Worm (Caenorhabditis elegans) whole organism, L4 larva: ENCODE data around the gene exl-1.
A peak's percentile ranks its signal among the peaks of the same experiment; 100 is the strongest.

Source experiments
- F10B5.3 ChIP-seq: sonication (generic microtip); optimal IDR thresholded peaks from 2 replicates; lab custom pipeline; 2016; ENCODE audit warnings: mild to moderate bottlenecking, missing genetic modification characterization, missing compliant biosample characterization
- F26F4.8 ChIP-seq: fragments of 200-800 bp; sonication (Bioruptor generic); conservative IDR thresholded peaks from 2 replicates; pipeline ENCODE4 v1.3.6; 2022; ENCODE audit warnings: missing genetic modification characterization, missing compliant biosample characterization
- F37D6.2 ChIP-seq: sonication (generic microtip); optimal IDR thresholded peaks from 2 replicates; lab custom pipeline; 2016; ENCODE audit warnings: mild to moderate bottlenecking, missing genetic modification characterization, missing compliant biosample characterization
- R02D3.7 ChIP-seq: fragments of 150-350 bp; sonication (generic microtip); optimal IDR thresholded peaks from 3 replicates; lab custom pipeline; 2014; ENCODE audit warnings: missing biosample characterization, missing genetic modification characterization
- T20F7.1 ChIP-seq: fragments of 200-800 bp; sonication (Bioruptor generic); optimal IDR thresholded peaks from 2 replicates; lab custom pipeline; 2018; ENCODE audit warnings: mild to moderate bottlenecking, missing genetic modification characterization, missing compliant biosample characterization
- Y48G9A.11 ChIP-seq: fragments of 200-800 bp; sonication (Bioruptor generic); IDR thresholded peaks from 2 replicates; pipeline ENCODE4 v1.3.6; 2022; ENCODE audit warnings: missing genetic modification reagents, missing genetic modification characterization, missing compliant biosample characterization
- Y5F2A.4 ChIP-seq: fragments of 200-800 bp; sonication (Bioruptor generic); optimal IDR thresholded peaks from 2 replicates; lab custom pipeline; 2018; ENCODE audit warnings: mild to moderate bottlenecking, missing genetic modification characterization, missing compliant biosample characterization
- Y75B8A.6 ChIP-seq: fragments of 200-800 bp; sonication (Bioruptor generic); IDR thresholded peaks from 2 replicates; pipeline ENCODE4 v1.3.6; 2022; ENCODE audit warnings: missing genetic modification reagents, missing genetic modification characterization, missing compliant biosample characterization
- ZK337.2 ChIP-seq: fragments of 200-800 bp; sonication (Bioruptor generic); IDR thresholded peaks from 2 replicates; pipeline ENCODE4 v1.3.6; 2022; ENCODE audit warnings: missing genetic modification reagents, missing genetic modification characterization, missing compliant biosample characterization
- aha-1 ChIP-seq: fragments of 150-350 bp; peaks from one replicate; lab custom pipeline; 2014; ENCODE audit warnings: missing biosample characterization, missing genetic modification characterization
- aly-2 ChIP-seq: sonication (generic microtip); optimal IDR thresholded peaks from 2 replicates; lab custom pipeline; 2018; ENCODE audit warnings: missing biosample characterization, missing genetic modification characterization
- ama-1 ChIP-seq: fragments of 150-350 bp; optimal IDR thresholded peaks from 2 replicates; lab custom pipeline; 2014; ENCODE audit warnings: inconsistent platforms, mixed read lengths
- attf-4 ChIP-seq: sonication (generic microtip); optimal IDR thresholded peaks from 3 replicates; lab custom pipeline; 2017; ENCODE audit warnings: missing biosample characterization, missing genetic modification characterization
- ceh-20 ChIP-seq: fragments of 200-800 bp; sonication (Bioruptor generic); IDR thresholded peaks from 2 replicates; pipeline ENCODE4 v1.3.6; 2022; ENCODE audit warnings: missing genetic modification reagents, missing genetic modification characterization, missing compliant biosample characterization
- ceh-28 ChIP-seq: fragments of 150-350 bp; optimal IDR thresholded peaks from 2 replicates; lab custom pipeline; 2014; ENCODE audit warnings: missing biosample characterization, missing genetic modification reagents, missing genetic modification characterization
- ceh-62 ChIP-seq: sonication (generic microtip); optimal IDR thresholded peaks from 2 replicates; lab custom pipeline; 2017; ENCODE audit warnings: missing biosample characterization, missing genetic modification characterization
- cey-2 ChIP-seq: sonication (generic microtip); optimal IDR thresholded peaks from 3 replicates; lab custom pipeline; 2017; ENCODE audit warnings: missing genetic modification characterization, mild to moderate bottlenecking, missing compliant biosample characterization, antibody characterized with exemption, borderline replicate concordance; ENCODE audit not compliant: insufficient read depth
- daf-19 ChIP-seq: fragments of 200-800 bp; sonication (Bioruptor generic); conservative IDR thresholded peaks from 2 replicates; pipeline ENCODE4 v1.3.6; 2022; ENCODE audit warnings: missing genetic modification characterization, missing compliant biosample characterization
- dve-1 ChIP-seq: sonication (generic microtip); optimal IDR thresholded peaks from 2 replicates; lab custom pipeline; 2017; ENCODE audit warnings: antibody characterized with exemption, mild to moderate bottlenecking, missing genetic modification characterization, missing compliant biosample characterization; ENCODE audit not compliant: insufficient read depth
- egl-43 ChIP-seq: fragments of 200-800 bp; sonication (Bioruptor generic); IDR thresholded peaks from 2 replicates; pipeline ENCODE4 v1.3.6; 2022; ENCODE audit warnings: missing genetic modification reagents, missing genetic modification characterization, missing compliant biosample characterization
- fos-1 ChIP-seq: fragments of 150-350 bp; optimal IDR thresholded peaks from 2 replicates; lab custom pipeline; 2014; ENCODE audit warnings: missing biosample characterization, missing genetic modification characterization
- gei-8 ChIP-seq: fragments of 200-800 bp; sonication (Bioruptor generic); optimal IDR thresholded peaks from 2 replicates; lab custom pipeline; 2018; ENCODE audit warnings: mild to moderate bottlenecking, missing genetic modification characterization, missing compliant biosample characterization
- hif-1 ChIP-seq, 2 experiments: sonication (generic microtip); optimal IDR thresholded peaks; 2 replicates each; lab custom pipeline; 2016 to 2017; ENCODE audit warnings: missing compliant biosample characterization in 2 of 2, missing genetic modification characterization in 2 of 2, missing genetic modification reagents in 2 of 2, missing genotype in 2 of 2, mild to moderate bottlenecking in 1 of 2
- hlh-11 ChIP-seq: fragments of 200-800 bp; sonication (Bioruptor generic); optimal IDR thresholded peaks from 2 replicates; lab custom pipeline; 2018; ENCODE audit warnings: mild to moderate bottlenecking, missing genetic modification characterization, missing compliant biosample characterization
- lim-7 ChIP-seq: fragments of 200-800 bp; sonication (Bioruptor generic); IDR thresholded peaks from 2 replicates; pipeline ENCODE4 v1.3.6; 2022; ENCODE audit warnings: missing genetic modification characterization, missing compliant biosample characterization
- lin-1 ChIP-seq: fragments of 200-800 bp; sonication (Bioruptor generic); IDR thresholded peaks from 2 replicates; pipeline ENCODE4 v1.3.6; 2022; ENCODE audit warnings: missing genetic modification reagents, missing genetic modification characterization, missing compliant biosample characterization
- lin-13 ChIP-seq: fragments of 150-350 bp; optimal IDR thresholded peaks from 2 replicates; lab custom pipeline; 2014; ENCODE audit warnings: missing biosample characterization, missing genetic modification reagents, missing genetic modification characterization
- lin-39 ChIP-seq: fragments of 150-350 bp; optimal IDR thresholded peaks from 2 replicates; lab custom pipeline; 2014; ENCODE audit warnings: missing biosample characterization, missing genetic modification reagents, missing genetic modification characterization
- lir-3 ChIP-seq: sonication (generic microtip); optimal IDR thresholded peaks from 2 replicates; lab custom pipeline; 2016; ENCODE audit warnings: mild to moderate bottlenecking, missing genetic modification characterization, missing compliant biosample characterization
- madf-5 ChIP-seq, 2 experiments: fragments of 200-800 bp; sonication (Bioruptor generic); IDR thresholded peaks; 2 replicates each; pipeline ENCODE4 v1.3.6; 2022; ENCODE audit warnings: missing compliant biosample characterization in 2 of 2, missing genetic modification characterization in 2 of 2
- madf-9 ChIP-seq: fragments of 200-800 bp; sonication (Bioruptor generic); conservative IDR thresholded peaks from 2 replicates; pipeline ENCODE4 v1.3.6; 2022; ENCODE audit warnings: missing genetic modification reagents, missing genetic modification characterization, missing compliant biosample characterization
- mes-2 ChIP-seq: sonication (generic microtip); optimal IDR thresholded peaks from 2 replicates; lab custom pipeline; 2016; ENCODE audit warnings: missing genotype, mild to moderate bottlenecking, missing genetic modification characterization, missing compliant biosample characterization; ENCODE audit not compliant: poor library complexity, severe bottlenecking
- mxl-2 ChIP-seq: fragments of 200-800 bp; sonication (Bioruptor generic); conservative IDR thresholded peaks from 2 replicates; pipeline ENCODE4 v1.3.6; 2022; ENCODE audit warnings: missing genetic modification reagents, missing genetic modification characterization, missing compliant biosample characterization
- mxl-3 ChIP-seq: fragments of 200-800 bp; sonication (Bioruptor generic); optimal IDR thresholded peaks from 2 replicates; lab custom pipeline; 2018; ENCODE audit warnings: mild to moderate bottlenecking, missing genetic modification characterization, missing compliant biosample characterization
- nhr-111 ChIP-seq: fragments of 200-800 bp; sonication (Bioruptor generic); optimal IDR thresholded peaks from 2 replicates; lab custom pipeline; 2018; ENCODE audit warnings: mild to moderate bottlenecking, missing genetic modification characterization, missing compliant biosample characterization
- nhr-48 ChIP-seq: sonication (generic microtip); optimal IDR thresholded peaks from 2 replicates; lab custom pipeline; 2016; ENCODE audit warnings: mild to moderate bottlenecking, missing genetic modification characterization, missing compliant biosample characterization
- nhr-6 ChIP-seq: fragments of 150-350 bp; optimal IDR thresholded peaks from 2 replicates; lab custom pipeline; 2014; ENCODE audit warnings: missing biosample characterization, missing genetic modification characterization
- pha-4 ChIP-seq, 2 experiments: fragments of 150-350 bp in 1 of 2; fragments of 200-800 bp in 1 of 2; sonication (Bioruptor generic) in 1 of 2; IDR thresholded peaks in 1 of 2; optimal IDR thresholded peaks in 1 of 2; 2 replicates each; pipeline versions ENCODE4 v1.3.6 to Lab custom; 2014 to 2022; ENCODE audit warnings: missing genetic modification characterization in 2 of 2, missing genetic modification reagents in 2 of 2, missing biosample characterization in 1 of 2, missing compliant biosample characterization in 1 of 2
- php-3 ChIP-seq: fragments of 200-800 bp; sonication (Bioruptor generic); IDR thresholded peaks from 2 replicates; pipeline ENCODE4 v1.3.6; 2022; ENCODE audit warnings: missing genetic modification reagents, missing genetic modification characterization, missing compliant biosample characterization
- sdz-12 ChIP-seq: fragments of 200-800 bp; sonication (Bioruptor generic); optimal IDR thresholded peaks from 2 replicates; lab custom pipeline; 2018; ENCODE audit warnings: mild to moderate bottlenecking, missing genetic modification characterization, missing compliant biosample characterization
- set-16 ChIP-seq: fragments of 200-800 bp; sonication (Bioruptor generic); IDR thresholded peaks from 2 replicates; pipeline ENCODE4 v1.3.6; 2022; ENCODE audit warnings: missing genetic modification reagents, missing genetic modification characterization, missing compliant biosample characterization
- snpc-4 ChIP-seq: fragments of 150-350 bp; optimal IDR thresholded peaks from 2 replicates; lab custom pipeline; 2014; ENCODE audit warnings: missing biosample characterization, missing genetic modification characterization
- spr-3 ChIP-seq: fragments of 200-800 bp; sonication (Bioruptor generic); optimal IDR thresholded peaks from 2 replicates; lab custom pipeline; 2018; ENCODE audit warnings: mild to moderate bottlenecking, missing genetic modification characterization, missing compliant biosample characterization
- tag-97 ChIP-seq: fragments of 200-800 bp; sonication (Bioruptor generic); IDR thresholded peaks from 2 replicates; pipeline ENCODE4 v1.3.6; 2022; ENCODE audit warnings: missing genetic modification characterization, missing compliant biosample characterization
- tra-1 ChIP-seq: fragments of 200-800 bp; sonication (Bioruptor generic); IDR thresholded peaks from 2 replicates; pipeline ENCODE4 v1.3.6; 2022; ENCODE audit warnings: missing genetic modification reagents, missing genetic modification characterization, missing compliant biosample characterization
- vab-7 ChIP-seq: fragments of 200-800 bp; sonication (Bioruptor generic); IDR thresholded peaks from 2 replicates; pipeline ENCODE4 v1.3.6; 2022; ENCODE audit warnings: missing genetic modification reagents, missing genetic modification characterization, missing compliant biosample characterization
- zag-1 ChIP-seq: fragments of 150-350 bp; optimal IDR thresholded peaks from 2 replicates; lab custom pipeline; 2014; ENCODE audit warnings: missing biosample characterization, missing genetic modification characterization
- zfp-2 ChIP-seq: sonication (generic microtip); optimal IDR thresholded peaks from 2 replicates; lab custom pipeline; 2016; ENCODE audit warnings: mild to moderate bottlenecking, missing genetic modification characterization, missing compliant biosample characterization
- zfp-3 ChIP-seq: fragments of 200-800 bp; sonication (Bioruptor generic); conservative IDR thresholded peaks from 2 replicates; pipeline ENCODE4 v1.3.6; 2022; ENCODE audit warnings: missing genetic modification reagents, missing genetic modification characterization, missing compliant biosample characterization
- zip-11 ChIP-seq: fragments of 200-800 bp; sonication (Bioruptor generic); IDR thresholded peaks from 2 replicates; pipeline ENCODE4 v1.3.6; 2022; ENCODE audit warnings: missing genetic modification characterization, missing compliant biosample characterization

The exl-1 gene

DNA sequence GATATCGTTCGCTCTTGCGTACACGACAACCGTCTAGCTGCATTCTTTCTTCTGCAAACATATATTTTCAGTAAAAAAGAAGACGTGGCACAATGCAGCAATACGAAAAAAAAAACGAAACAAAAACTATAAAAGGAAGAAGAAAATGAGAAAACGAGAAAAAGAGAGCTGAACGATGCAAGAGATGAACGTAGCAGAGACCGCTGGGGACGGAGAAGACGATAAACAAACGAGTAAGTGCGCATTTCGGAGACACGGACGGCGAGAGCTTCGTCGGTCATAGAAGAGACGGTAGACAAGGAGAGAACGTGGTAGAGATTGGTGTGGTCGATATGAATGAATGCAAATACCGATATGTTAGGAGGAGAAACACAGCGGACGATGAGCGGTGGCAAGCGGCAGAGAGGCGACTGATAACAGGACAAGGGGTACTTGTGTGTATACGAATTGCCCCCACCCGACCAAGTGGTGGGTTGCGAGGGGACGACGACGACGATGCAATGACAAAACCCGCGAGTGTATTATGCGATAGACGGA, 24.7 kb upstream of the exl-1 start, which contains the start of gene K04B12.2:
TSS of gene K04B12.2 (minus strand) at position 51 of the 537 bp plus-strand sequence.
- TF ChIP-seq nhr-48 (tag; lab: Kevin White, UChicago) (peak; percentile 51), snpc-4 (no peak), aly-2 (no peak), zfp-2 (no peak), set-16 (GFP tag; lab: Robert Waterston, UW) (peak; percentile 17; the same call in 1 of the 2 replicates), Y48G9A.11 (no peak), ceh-28 (no peak), ceh-20 (GFP tag; lab: Robert Waterston, UW) (no peak), tag-97 (GFP tag; lab: Robert Waterston, UW) (no peak), T20F7.1 (GFP tag; lab: Kevin White, UChicago) (no peak), mxl-3 (GFP tag; lab: Kevin White, UChicago) (peak; percentile 86), hlh-11 (tag; lab: Kevin White, UChicago) (peak; percentile 93), F10B5.3 (tag; lab: Kevin White, UChicago) (no peak), mes-2 (tag; lab: Kevin White, UChicago) (peak; percentile 54), pha-4 (GFP tag; IDR thresholded peaks at IDR 0.05; lab: Robert Waterston, UW) (no peak), pha-4 (tag; optimal IDR thresholded peaks at IDR 0.05; lab: Kevin White, UChicago) (peak; percentile 19), cey-2 (tag; lab: Kevin White, UChicago) (no peak), vab-7 (GFP tag; lab: Robert Waterston, UW) (no peak), mxl-2 (no peak), nhr-6 (tag; lab: Kevin White, UChicago) (peak; percentile 84), ama-1 (lab: Kevin White, UChicago) (no peak), gei-8 (GFP tag; lab: Kevin White, UChicago) (no peak), tra-1 (GFP tag; lab: Robert Waterston, UW) (0 out of 2 replicates have a peak, but pooled peaks have one; percentile 7), Y75B8A.6 (no peak), attf-4 (tag; lab: Kevin White, UChicago) (no peak), Y5F2A.4 (no peak), madf-9 (GFP tag; lab: Robert Waterston, UW) (peak; percentile 71; the same call in 1 of the 2 replicates), sdz-12 (GFP tag; lab: Kevin White, UChicago) (no peak), ceh-62 (no peak), dve-1 (tag; lab: Kevin White, UChicago) (peak; percentile 84), F37D6.2 (tag; lab: Kevin White, UChicago) (no peak), zag-1 (tag; lab: Kevin White, UChicago) (no peak), ZK337.2 (no peak), daf-19 (GFP tag; lab: Robert Waterston, UW) (no peak), zip-11 (GFP tag; lab: Robert Waterston, UW) (no peak), egl-43 (peak; percentile 63; the same call in 1 of the 2 replicates), R02D3.7 (tag; lab: Kevin White, UChicago) (no peak), lin-1 (peak; percentile 71), zfp-3 (GFP tag; lab: Robert Waterston, UW) (no peak), madf-5 (GFP tag; IDR thresholded peaks at IDR 0.05; lab: Robert Waterston, UW) (no peak), aha-1 (tag; lab: Kevin White, UChicago) (peak; percentile 84), php-3 (GFP tag; lab: Robert Waterston, UW) (peak; percentile 35; the same call in 1 of the 2 replicates), hif-1 (tag; optimal IDR thresholded peaks at IDR 0.05; lab: Kevin White, UChicago) (peak in 1 of 2 experiments; percentile 48), spr-3 (no peak), lim-7 (GFP tag; lab: Robert Waterston, UW) (no peak), lin-13 (GFP tag; lab: Kevin White, UChicago) (peak; percentile 19), lin-39 (no peak), F26F4.8 (no peak), lir-3 (no peak), fos-1 (tag; lab: Kevin White, UChicago) (no peak), nhr-111 (GFP tag; lab: Kevin White, UChicago) (no peak)
